Worm (Caenorhabditis elegans) whole organism, L2 larva: ENCODE measurements around the gene sri-2.
"Not testable (repeated sequence)": the region's sequence is repeated elsewhere in the genome, so short reads cannot be mapped to it uniquely, and the experiment has no call there.

Experiments used
- C34F6.9 ChIP-seq: fragments of 150-350 bp; optimal IDR thresholded peaks from 2 replicates; lab custom pipeline; 2014; ENCODE audit warnings: missing biosample characterization, missing genetic modification characterization
- F13H6.1 ChIP-seq: sonication (generic microtip); optimal IDR thresholded peaks from 2 replicates; lab custom pipeline; 2016; ENCODE audit warnings: missing genetic modification characterization, missing compliant biosample characterization
- R02D3.7 ChIP-seq: fragments of 150-350 bp; optimal IDR thresholded peaks from 2 replicates; lab custom pipeline; 2014; ENCODE audit warnings: missing biosample characterization, missing genetic modification characterization
- ZK546.5 ChIP-seq: sonication (generic microtip); optimal IDR thresholded peaks from 2 replicates; lab custom pipeline; 2017; ENCODE audit warnings: missing biosample characterization, missing genetic modification characterization
- alr-1 ChIP-seq: fragments of 150-350 bp; optimal IDR thresholded peaks from 2 replicates; lab custom pipeline; 2014; ENCODE audit warnings: missing biosample characterization, missing genetic modification characterization
- blmp-1 ChIP-seq: sonication (generic microtip); optimal IDR thresholded peaks from 2 replicates; lab custom pipeline; 2017; ENCODE audit warnings: missing genetic modification characterization, mild to moderate bottlenecking, missing compliant biosample characterization, antibody characterized with exemption, moderate library complexity; ENCODE audit not compliant: insufficient read depth
- ceh-16 ChIP-seq: fragments of 150-350 bp; optimal IDR thresholded peaks from 2 replicates; lab custom pipeline; 2014; ENCODE audit warnings: missing biosample characterization, missing genetic modification characterization
- dmd-4 ChIP-seq: sonication (generic microtip); optimal IDR thresholded peaks from 2 replicates; lab custom pipeline; 2017; ENCODE audit warnings: missing biosample characterization, missing genetic modification characterization
- elt-1 ChIP-seq: fragments of 150-350 bp; optimal IDR thresholded peaks from 2 replicates; lab custom pipeline; 2014; ENCODE audit warnings: missing biosample characterization, missing genetic modification characterization
- fos-1 ChIP-seq: fragments of 150-350 bp; optimal IDR thresholded peaks from 2 replicates; lab custom pipeline; 2014; ENCODE audit warnings: missing biosample characterization, missing genetic modification characterization
- lin-39 ChIP-seq: fragments of 150-350 bp; optimal IDR thresholded peaks from 2 replicates; lab custom pipeline; 2014; ENCODE audit warnings: missing biosample characterization, missing genetic modification reagents, missing genetic modification characterization
- lsy-2 ChIP-seq, 2 experiments: fragments of 150-350 bp in 1 of 2; sonication (generic microtip) in 1 of 2; optimal IDR thresholded peaks; 2 replicates each; lab custom pipeline; 2014 to 2017; ENCODE audit warnings: missing biosample characterization in 2 of 2, missing genetic modification characterization in 2 of 2
- mbf-1 ChIP-seq: sonication (generic microtip); optimal IDR thresholded peaks from 2 replicates; lab custom pipeline; 2017; ENCODE audit warnings: missing biosample characterization, missing genetic modification characterization
- mdl-1 ChIP-seq, 2 experiments: fragments of 150-350 bp in 1 of 2; sonication (generic microtip) in 1 of 2; optimal IDR thresholded peaks; 2 replicates each; lab custom pipeline; 2017; ENCODE audit warnings: missing biosample characterization in 2 of 2, missing genetic modification characterization in 2 of 2
- nhr-10 ChIP-seq: sonication (generic microtip); optimal IDR thresholded peaks from 2 replicates; lab custom pipeline; 2017; ENCODE audit warnings: missing biosample characterization, missing genetic modification characterization
- nhr-11 ChIP-seq: fragments of 150-350 bp; optimal IDR thresholded peaks from 2 replicates; lab custom pipeline; 2014; ENCODE audit warnings: missing biosample characterization, missing genetic modification characterization
- nhr-129 ChIP-seq: fragments of 150-350 bp; optimal IDR thresholded peaks from 2 replicates; lab custom pipeline; 2014; ENCODE audit warnings: missing biosample characterization, missing genetic modification characterization
- nhr-21 ChIP-seq: fragments of 150-350 bp; optimal IDR thresholded peaks from 2 replicates; lab custom pipeline; 2014; ENCODE audit warnings: missing biosample characterization, missing genetic modification characterization
- nhr-23 ChIP-seq: fragments of 150-350 bp; optimal IDR thresholded peaks from 2 replicates; lab custom pipeline; 2014; ENCODE audit warnings: missing biosample characterization, missing genetic modification reagents, missing genetic modification characterization
- nhr-237 ChIP-seq: fragments of 150-350 bp; optimal IDR thresholded peaks from 2 replicates; lab custom pipeline; 2014; ENCODE audit warnings: missing biosample characterization, missing genetic modification characterization
- nhr-6 ChIP-seq: fragments of 150-350 bp; optimal IDR thresholded peaks from 2 replicates; lab custom pipeline; 2014; ENCODE audit warnings: missing biosample characterization, missing genetic modification characterization
- nhr-77 ChIP-seq: fragments of 150-350 bp; optimal IDR thresholded peaks from 2 replicates; lab custom pipeline; 2014; ENCODE audit warnings: missing biosample characterization, missing genetic modification characterization
- sem-4 ChIP-seq: fragments of 150-350 bp; optimal IDR thresholded peaks from 2 replicates; lab custom pipeline; 2014; ENCODE audit warnings: missing biosample characterization, missing genetic modification reagents, missing genetic modification characterization
- skn-1 ChIP-seq: sonication (generic microtip); optimal IDR thresholded peaks from 2 replicates; lab custom pipeline; 2017; ENCODE audit warnings: missing biosample characterization, missing genetic modification characterization
- sma-9 ChIP-seq, 2 experiments: fragments of 150-350 bp in 1 of 2; sonication (generic microtip) in 1 of 2; optimal IDR thresholded peaks; 2 replicates each; lab custom pipeline; 2014 to 2016; ENCODE audit warnings: missing genetic modification characterization in 2 of 2, mild to moderate bottlenecking in 1 of 2, missing biosample characterization in 1 of 2, missing compliant biosample characterization in 1 of 2, missing genetic modification reagents in 1 of 2, moderate library complexity in 1 of 2
- snpc-4 ChIP-seq: fragments of 150-350 bp; optimal IDR thresholded peaks from 2 replicates; lab custom pipeline; 2014; ENCODE audit warnings: missing biosample characterization, missing genetic modification characterization
- unc-39 ChIP-seq: fragments of 150-350 bp; optimal IDR thresholded peaks from 2 replicates; lab custom pipeline; 2014; ENCODE audit warnings: missing biosample characterization, missing genetic modification characterization
- unc-55 ChIP-seq: fragments of 150-350 bp; sonication (generic microtip); optimal IDR thresholded peaks from 3 replicates; lab custom pipeline; 2014; ENCODE audit warnings: missing biosample characterization, missing genetic modification reagents, missing genetic modification characterization
- unc-62 ChIP-seq: fragments of 150-350 bp; optimal IDR thresholded peaks from 2 replicates; lab custom pipeline; 2014; ENCODE audit warnings: missing biosample characterization, missing genetic modification reagents, missing genetic modification characterization
- zag-1 ChIP-seq: fragments of 150-350 bp; optimal IDR thresholded peaks from 2 replicates; lab custom pipeline; 2014; ENCODE audit warnings: missing biosample characterization, missing genetic modification characterization
- ztf-1 ChIP-seq: fragments of 200-800 bp; sonication (Bioruptor generic); conservative IDR thresholded peaks from 2 replicates; pipeline ENCODE4 v1.3.6; 2022; ENCODE audit warnings: missing genetic modification characterization, missing compliant biosample characterization
- ztf-11 ChIP-seq: sonication (generic microtip); optimal IDR thresholded peaks from 2 replicates; lab custom pipeline; 2017; ENCODE audit warnings: missing biosample characterization, missing genetic modification characterization
- ztf-4 ChIP-seq: fragments of 150-350 bp; optimal IDR thresholded peaks from 2 replicates; lab custom pipeline; 2014; ENCODE audit warnings: missing biosample characterization, missing genetic modification characterization

The sri-2 gene

ce11 chrV:15954932-15955331 lies 10.1 kb downstream of the sri-2 start, which contains the start of gene srw-57:
Gene srw-57, minus strand, starts transcription at chrV:15955032.
- TF ChIP-seq alr-1 (no peak), fos-1 (no peak)

- no peak for TF ChIP-seq unc-55 (GFP tag; lab: Kevin White, UChicago)
- TF ChIP-seq F13H6.1, result no peak
These were observed 12.3 kb downstream of the sri-2 start, which contains the start of gene srw-56 for ce11 chrV:15952762-15953161. Gene srw-56, minus strand, starts transcription at chrV:15952862.

ce11 chrV:15950903-15951302 lies 14.1 kb downstream of the sri-2 start, which contains the start of gene srw-59:
Gene srw-59, minus strand, starts transcription at chrV:15951003.
- TF ChIP-seq dmd-4 (tag; lab: Kevin White, UChicago) (no peak), sma-9 (GFP tag; optimal IDR thresholded peaks at IDR 0.05; lab: Kevin White, UChicago) (no peak), sma-9 (tag; optimal IDR thresholded peaks at IDR 0.05; lab: Kevin White, UChicago) (no peak), nhr-10 (no peak), R02D3.7 (tag; lab: Kevin White, UChicago) (no peak), nhr-11 (tag; lab: Kevin White, UChicago) (no peak), ZK546.5 (no peak), unc-55 (GFP tag; lab: Kevin White, UChicago) (no peak), nhr-129 (tag; lab: Kevin White, UChicago) (no peak), ztf-1 (GFP tag; lab: Robert Waterston, UW) (no peak), lin-39 (tag; lab: Kevin White, UChicago) (no peak)

- TF ChIP-seq fos-1 (no peak), nhr-21 (no peak), zag-1 (tag; lab: Kevin White, UChicago) (no peak), ceh-16 (tag; lab: Kevin White, UChicago) (no peak), nhr-23 (tag; lab: Kevin White, UChicago) (no peak), snpc-4 (tag; lab: Kevin White, UChicago) (no peak), C34F6.9 (tag; lab: Kevin White, UChicago) (no peak)
These were observed 21.9 kb downstream of the sri-2 start, which contains the start of gene srw-53 for ce11 chrV:15943125-15943524. Gene srw-53, plus strand, starts transcription at chrV:15943425.

ce11 chrV:15940254-15940653 lies 24.8 kb downstream of the sri-2 start, which contains the start of gene srw-55:
Gene srw-55, minus strand, starts transcription at chrV:15940354.
- TF ChIP-seq lsy-2 (tag; optimal IDR thresholded peaks at IDR 0.05; lab: Kevin White, UChicago) (no peak), blmp-1 (tag; lab: Kevin White, UChicago) (no peak), skn-1 (tag; lab: Kevin White, UChicago) (no peak), zag-1 (tag; lab: Kevin White, UChicago) (no peak), ZK546.5 (no peak), nhr-6 (no peak), sem-4 (no peak)

- TF ChIP-seq ztf-4 (tag; lab: Kevin White, UChicago), result no peak
- no peak for TF ChIP-seq lin-39 (tag; lab: Kevin White, UChicago)
- TF ChIP-seq nhr-11 (tag; lab: Kevin White, UChicago), result no peak
- no peak for TF ChIP-seq fos-1
- no peak for TF ChIP-seq nhr-77 (tag; lab: Kevin White, UChicago)
- TF ChIP-seq dmd-4 (tag; lab: Kevin White, UChicago), result no peak
- TF ChIP-seq unc-62, result no peak
- TF ChIP-seq elt-1, result no peak
- no peak for TF ChIP-seq skn-1 (tag; lab: Kevin White, UChicago)
- TF ChIP-seq nhr-129 (tag; lab: Kevin White, UChicago), result no peak
- no peak for TF ChIP-seq mdl-1 (tag; optimal IDR thresholded peaks at IDR 0.05; lab: Kevin White, UChicago)
- TF ChIP-seq F13H6.1, result no peak
- no peak for TF ChIP-seq nhr-237 (tag; lab: Kevin White, UChicago)
These were observed 32.6 kb downstream of the sri-2 start, which contains the start of gene srw-26 for ce11 chrV:15932390-15932789. Gene srw-26, minus strand, starts transcription at chrV:15932490.

ce11 chrV:15929882-15930281 lies 35.1 kb downstream of the sri-2 start, which contains the start of gene srbc-77:
Gene srbc-77, plus strand, starts transcription at chrV:15930182.
- not testable (repeated sequence) for TF ChIP-seq ztf-11 (tag; lab: Kevin White, UChicago); unc-39 (tag; lab: Kevin White, UChicago); mbf-1
